Worm (Caenorhabditis elegans) whole organism, dauer: ENCODE measurements around the gene C26B9.6.

ENCODE experiments used
- unc-62 ChIP-seq: sonication (generic microtip); optimal IDR thresholded peaks from 2 replicates; lab custom pipeline; 2017; ENCODE audit warnings: missing biosample characterization, missing genetic modification reagents, missing genetic modification characterization

C26B9.6 gene

ce11 chrX:5335368-5335767, at the start of gene C26B9.6:
Gene C26B9.6 (minus strand): TSS chrX:5335468.
- TF ChIP-seq unc-62 (GFP tag; lab: Kevin White, UChicago) = no peak

- no peak for TF ChIP-seq unc-62 (GFP tag; lab: Kevin White, UChicago)
These were observed 47.5 kb upstream of the C26B9.6 start for ce11 chrX:5382778-5383177.

ce11 chrX:5377307-5377706, 42.0 kb upstream of the C26B9.6 start, which contains the start of gene sek-5:
Gene sek-5 (plus strand): TSS chrX:5377607.
- TF ChIP-seq unc-62 (GFP tag; lab: Kevin White, UChicago) = no peak

ce11 chrX:5374742-5375141, 39.5 kb upstream of the C26B9.6 start, which contains the start of gene sek-4:
Gene sek-4 (plus strand): TSS chrX:5375059.
- TF ChIP-seq unc-62 (GFP tag; lab: Kevin White, UChicago) = no peak

DNA sequence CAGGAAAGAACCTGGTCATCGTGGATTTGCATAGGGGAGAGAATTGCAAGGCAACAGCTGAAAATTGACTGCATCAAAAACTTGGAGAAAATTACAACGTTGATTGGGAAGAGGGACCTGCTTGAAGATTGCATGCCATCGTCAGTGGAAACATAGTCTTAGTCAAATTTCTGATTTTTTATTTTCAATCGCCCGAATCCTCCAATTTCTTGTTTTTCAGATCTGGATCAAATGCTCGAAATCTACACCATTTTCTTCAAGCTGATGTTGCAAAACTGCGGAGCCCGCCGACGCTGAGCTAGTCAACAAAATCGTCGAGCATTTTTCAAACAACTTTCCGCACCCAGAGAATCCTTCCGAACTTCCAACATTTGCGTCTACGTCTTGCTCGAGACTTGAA, 38.3 kb upstream of the C26B9.6 start:
- TF ChIP-seq unc-62 (GFP tag; lab: Kevin White, UChicago) = no peak

ce11 chrX:5372638-5373037, 37.4 kb upstream of the C26B9.6 start, which contains the start of gene F35C8.8:
Gene F35C8.8 (minus strand): TSS chrX:5372639.
- TF ChIP-seq unc-62 (GFP tag; lab: Kevin White, UChicago) = no peak

DNA sequence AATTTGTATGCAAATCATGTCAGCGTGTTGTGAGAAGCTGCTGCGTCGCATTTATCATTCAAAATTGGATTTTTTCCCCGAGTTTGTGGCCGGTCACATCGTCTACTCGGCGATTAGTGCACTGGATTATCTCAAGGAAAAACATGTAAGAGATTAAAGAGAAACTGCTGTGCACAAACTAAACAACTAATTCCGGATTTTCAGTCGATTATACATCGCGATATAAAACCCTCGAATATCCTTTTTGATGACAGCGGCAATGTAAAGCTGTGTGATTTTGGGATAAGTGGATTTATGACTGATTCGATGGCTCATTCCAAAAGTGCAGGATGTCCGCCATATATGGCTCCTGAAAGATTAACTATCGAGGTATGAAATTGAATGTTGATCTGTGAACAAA, 35.3 kb upstream of the C26B9.6 start:
- TF ChIP-seq unc-62 (GFP tag; lab: Kevin White, UChicago) = no peak

DNA sequence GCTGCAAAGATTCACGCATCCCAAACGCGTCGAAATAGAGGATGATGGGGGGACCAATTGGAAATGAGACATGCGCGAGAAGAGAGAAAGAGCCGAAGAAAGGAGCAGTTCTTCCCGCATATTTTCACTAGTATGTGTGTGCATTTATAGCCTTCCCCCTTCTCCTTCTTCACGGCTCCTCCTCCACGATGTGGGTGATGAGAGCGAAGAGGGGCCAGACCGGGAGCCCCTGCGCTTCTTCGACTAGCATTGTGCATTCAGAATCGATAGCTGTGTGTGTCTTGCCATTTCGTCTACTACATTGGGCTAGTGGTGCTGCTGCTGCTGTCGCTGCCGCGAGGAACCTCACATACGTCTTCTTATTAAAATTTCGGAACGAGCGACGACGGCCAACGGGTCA, 33.0 kb upstream of the C26B9.6 start, which contains the start of gene jkk-1:
Gene jkk-1, plus strand, starts transcription at position 249 of the 400 bp plus-strand sequence.
- TF ChIP-seq unc-62 (GFP tag; lab: Kevin White, UChicago) = no peak

ce11 chrX:5366613-5367012, 31.3 kb upstream of the C26B9.6 start:
- no peak for TF ChIP-seq unc-62 (GFP tag; lab: Kevin White, UChicago)

DNA sequence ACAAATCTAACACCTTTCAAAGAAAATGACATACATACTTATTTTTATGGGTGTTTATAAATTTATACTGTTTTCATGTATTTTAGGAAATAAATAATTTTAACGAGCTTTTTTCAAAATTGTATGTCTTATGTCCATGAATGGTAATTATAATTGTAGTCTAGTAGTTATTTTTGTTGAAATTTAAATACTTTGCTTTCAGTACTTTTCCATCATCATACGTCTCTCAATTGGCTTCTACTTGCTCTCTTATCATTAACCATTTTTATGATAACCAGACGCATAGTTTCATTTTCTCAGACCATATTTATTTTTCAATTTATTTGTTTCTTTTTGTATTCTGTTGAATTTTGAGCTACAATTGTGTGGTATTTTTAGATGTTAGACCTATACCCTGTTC, 30.2 kb upstream of the C26B9.6 start, which contains the start of gene F35C8.5:
Gene F35C8.5, plus strand, starts transcription at position 377 of the 400 bp plus-strand sequence.
- TF ChIP-seq unc-62 (GFP tag; lab: Kevin White, UChicago) = no peak

DNA sequence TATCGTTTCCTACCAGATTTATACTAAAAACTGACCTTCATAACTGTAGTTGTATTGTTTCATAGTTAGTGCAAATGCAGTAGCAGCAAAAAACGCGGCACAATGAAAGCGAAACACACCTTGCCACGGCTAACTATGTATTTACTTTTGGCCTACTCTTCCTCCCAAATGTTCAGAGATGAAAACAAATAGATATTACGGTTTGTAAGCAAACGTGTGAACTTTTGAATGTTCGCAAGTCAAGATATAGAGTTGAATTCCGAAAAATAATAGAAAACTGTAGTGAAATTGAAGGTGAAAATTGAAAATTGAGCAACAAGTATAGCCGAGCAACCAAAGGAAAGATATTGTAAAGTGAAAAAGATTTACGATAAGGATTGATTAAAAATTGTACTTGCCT, 29.0 kb upstream of the C26B9.6 start, which contains the start of gene chtl-1:
Gene chtl-1, minus strand, starts transcription at position 101 of the 400 bp plus-strand sequence.
- no peak for TF ChIP-seq unc-62 (GFP tag; lab: Kevin White, UChicago)

- no peak for TF ChIP-seq unc-62 (GFP tag; lab: Kevin White, UChicago)
These were observed 25.4 kb upstream of the C26B9.6 start for ce11 chrX:5360682-5361081.

ce11 chrX:5355253-5355652, 20.0 kb upstream of the C26B9.6 start:
- no peak for TF ChIP-seq unc-62 (GFP tag; lab: Kevin White, UChicago)

DNA sequence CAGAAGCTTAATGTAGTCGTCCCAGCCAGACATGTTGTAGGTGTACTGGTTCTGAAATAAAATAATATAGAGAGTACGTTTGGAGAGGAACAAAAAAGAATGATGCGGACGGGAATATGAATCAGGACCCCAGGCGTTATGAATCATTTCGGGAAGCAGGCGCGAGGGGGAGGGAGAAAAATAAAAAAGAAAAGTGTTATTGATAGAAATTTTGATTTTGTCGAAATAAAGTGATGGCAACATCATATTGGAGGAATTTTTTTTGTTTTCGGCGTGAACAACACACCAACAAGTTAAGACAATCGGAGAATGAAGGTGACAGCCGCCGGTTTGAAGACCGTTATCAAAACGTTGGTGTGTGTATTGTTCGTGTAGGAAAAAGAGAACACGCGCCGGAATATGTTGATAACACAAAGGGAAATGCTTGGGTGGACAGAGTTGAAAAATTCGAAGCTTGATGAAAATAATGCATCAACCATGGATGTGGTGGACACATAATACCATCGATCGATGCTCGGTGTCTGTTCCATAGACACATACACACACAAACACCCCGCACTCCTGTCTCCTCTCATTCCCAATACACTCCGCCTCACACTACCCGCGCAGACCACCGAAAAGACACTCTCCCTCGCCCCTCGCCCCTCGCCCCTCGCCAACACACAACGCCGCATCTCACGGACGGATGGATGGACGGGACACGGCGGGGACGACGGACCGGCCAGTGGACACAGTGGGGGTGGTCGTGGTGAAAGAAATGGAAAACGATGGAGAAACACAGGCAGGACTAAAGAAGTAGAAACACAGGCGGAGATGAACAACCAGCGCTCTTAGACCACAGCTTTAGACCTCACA, 19.0 kb upstream of the C26B9.6 start, which contains the start of gene pfn-2:
Gene pfn-2, minus strand, starts transcription at position 51 of the 855 bp plus-strand sequence.
- TF ChIP-seq unc-62 (GFP tag; lab: Kevin White, UChicago) = no peak

- no peak for TF ChIP-seq unc-62 (GFP tag; lab: Kevin White, UChicago)
These were observed 13.4 kb upstream of the C26B9.6 start, which contains the start of gene syx-3 for ce11 chrX:5348529-5349148. Gene syx-3 (plus strand): TSS chrX:5349098.

DNA sequence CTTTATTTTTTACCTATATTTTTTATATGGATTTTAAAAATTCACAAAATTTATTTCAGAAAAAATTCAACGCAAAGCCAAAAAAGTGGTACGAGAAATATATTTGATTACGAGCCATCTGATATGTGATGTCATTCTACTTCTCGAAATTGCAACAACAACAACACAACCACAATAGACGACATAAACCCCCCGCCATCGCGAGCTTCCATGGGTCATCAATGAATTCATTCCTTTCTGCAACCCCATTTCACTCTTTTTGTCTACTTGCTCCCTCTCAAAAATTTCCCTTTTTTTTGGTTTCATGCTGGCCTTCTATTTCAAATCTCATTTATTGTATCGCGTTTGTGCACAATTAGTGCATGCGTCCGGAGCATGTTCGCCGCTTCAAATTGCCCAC, 12.6 kb upstream of the C26B9.6 start:
- TF ChIP-seq unc-62 (GFP tag; lab: Kevin White, UChicago) = no peak
